Fruit fly (Drosophila melanogaster): ENCODE data around the gene Atg17.

Atg17 gene

DNA sequence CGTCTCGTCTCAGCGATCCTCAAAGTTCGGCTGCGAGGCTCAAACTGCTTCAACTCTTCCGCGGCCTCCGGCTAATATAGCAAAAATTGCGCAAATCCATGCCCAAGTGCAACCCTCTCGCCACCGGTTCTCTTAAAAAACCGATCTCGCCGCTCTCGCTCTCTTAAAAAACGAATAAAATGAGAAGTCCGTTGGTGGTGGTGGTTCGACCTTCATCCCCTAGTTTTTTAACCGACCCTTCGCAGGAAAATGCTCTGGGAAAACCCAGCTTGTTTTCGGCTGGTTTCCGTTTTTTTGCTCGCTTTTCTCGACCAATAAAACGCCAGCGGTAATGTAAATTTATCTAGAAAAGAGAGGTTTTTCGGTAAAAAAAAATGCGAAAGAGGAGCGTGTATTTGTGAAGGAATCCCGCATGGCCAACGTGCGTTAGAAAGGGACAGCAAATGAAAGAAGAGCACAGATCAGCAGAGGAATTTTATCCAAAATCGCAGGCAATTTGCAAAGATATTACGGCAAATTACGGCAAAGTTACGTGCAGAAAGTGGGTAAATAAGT is 47.3 kb downstream of the Atg17 start, which contains the start of gene cas:
TSS of gene cas (minus strand) at position 51 of the 555 bp plus-strand sequence.
- no peak for TF ChIP-seq ovo (GFP tag; optimal IDR thresholded peaks at IDR 0.05)
- no peak for TF ChIP-seq bab1 (GFP tag; optimal IDR thresholded peaks at IDR 0.05)
- TF ChIP-seq CG7101 (tag; optimal IDR thresholded peaks at IDR 0.05): no peak
- TF ChIP-seq tj (GFP tag; optimal IDR thresholded peaks at IDR 0.05): no peak
- no peak for TF ChIP-seq kay (GFP tag; ENCODE audit: borderline replicate concordance)
- no peak for TF ChIP-seq toe (GFP tag; optimal IDR thresholded peaks at IDR 0.05)
- TF ChIP-seq pad (GFP tag; optimal IDR thresholded peaks at IDR 0.05): no peak
- no peak for TF ChIP-seq cnc (optimal IDR thresholded peaks at IDR 0.05)
- no peak for TF ChIP-seq CG5204 (GFP tag; optimal IDR thresholded peaks at IDR 0.05)
- TF ChIP-seq Hr96 (GFP tag; optimal IDR thresholded peaks at IDR 0.05): no peak
- TF ChIP-seq CG11617 (GFP tag; optimal IDR thresholded peaks at IDR 0.05): no peak
- no peak for TF ChIP-seq CG7045 (GFP tag; optimal IDR thresholded peaks at IDR 0.05)
- TF ChIP-seq cic (GFP tag; optimal IDR thresholded peaks at IDR 0.05): no peak
- TF ChIP-seq CG14711 (tag; optimal IDR thresholded peaks at IDR 0.05): no peak
- TF ChIP-seq Mnt (GFP tag; optimal IDR thresholded peaks at IDR 0.05): no peak
- no peak for TF ChIP-seq CG1620 (GFP tag; optimal IDR thresholded peaks at IDR 0.05)

DNA sequence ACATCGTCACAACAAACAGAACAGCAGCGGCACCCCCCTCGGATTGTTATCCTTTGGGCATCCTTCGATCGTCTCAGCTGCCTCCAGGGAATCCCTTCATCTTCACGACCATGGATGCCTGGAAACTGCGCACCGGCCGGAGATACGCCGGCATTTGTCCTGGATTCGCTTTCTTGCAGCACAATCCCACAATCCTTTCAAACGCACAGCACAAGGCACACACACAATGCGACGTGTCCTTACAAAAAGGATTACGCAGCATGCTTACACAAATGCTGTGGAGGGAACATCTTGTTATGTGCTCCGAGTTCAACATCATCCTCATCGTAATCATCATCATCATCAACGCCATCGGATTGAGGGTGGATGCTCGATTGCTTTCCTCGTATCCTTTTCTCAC is 53.6 kb downstream of the Atg17 start:
- TF ChIP-seq toe (GFP tag; optimal IDR thresholded peaks at IDR 0.05) (no peak), CG14711 (tag; optimal IDR thresholded peaks at IDR 0.05) (no peak), CG33017 (tag; optimal IDR thresholded peaks at IDR 0.05) (no peak), bab1 (GFP tag; optimal IDR thresholded peaks at IDR 0.05) (no peak), CG7101 (tag; optimal IDR thresholded peaks at IDR 0.05) (no peak), CG11617 (GFP tag; optimal IDR thresholded peaks at IDR 0.05) (no peak), CG1620 (GFP tag; optimal IDR thresholded peaks at IDR 0.05) (no peak), CG12768 (GFP tag; optimal IDR thresholded peaks at IDR 0.05) (no peak), CG5204 (GFP tag; optimal IDR thresholded peaks at IDR 0.05) (no peak), ovo (GFP tag; optimal IDR thresholded peaks at IDR 0.05) (no peak), pad (GFP tag; optimal IDR thresholded peaks at IDR 0.05) (no peak), Hr96 (GFP tag; optimal IDR thresholded peaks at IDR 0.05) (no peak), cnc (optimal IDR thresholded peaks at IDR 0.05) (no peak), kay (GFP tag; ENCODE audit: borderline replicate concordance) (no peak), CG7045 (GFP tag; optimal IDR thresholded peaks at IDR 0.05) (no peak), tj (GFP tag; optimal IDR thresholded peaks at IDR 0.05) (no peak), Mnt (GFP tag; optimal IDR thresholded peaks at IDR 0.05) (no peak), Crg-1 (GFP tag; optimal IDR thresholded peaks at IDR 0.05) (no peak)

DNA sequence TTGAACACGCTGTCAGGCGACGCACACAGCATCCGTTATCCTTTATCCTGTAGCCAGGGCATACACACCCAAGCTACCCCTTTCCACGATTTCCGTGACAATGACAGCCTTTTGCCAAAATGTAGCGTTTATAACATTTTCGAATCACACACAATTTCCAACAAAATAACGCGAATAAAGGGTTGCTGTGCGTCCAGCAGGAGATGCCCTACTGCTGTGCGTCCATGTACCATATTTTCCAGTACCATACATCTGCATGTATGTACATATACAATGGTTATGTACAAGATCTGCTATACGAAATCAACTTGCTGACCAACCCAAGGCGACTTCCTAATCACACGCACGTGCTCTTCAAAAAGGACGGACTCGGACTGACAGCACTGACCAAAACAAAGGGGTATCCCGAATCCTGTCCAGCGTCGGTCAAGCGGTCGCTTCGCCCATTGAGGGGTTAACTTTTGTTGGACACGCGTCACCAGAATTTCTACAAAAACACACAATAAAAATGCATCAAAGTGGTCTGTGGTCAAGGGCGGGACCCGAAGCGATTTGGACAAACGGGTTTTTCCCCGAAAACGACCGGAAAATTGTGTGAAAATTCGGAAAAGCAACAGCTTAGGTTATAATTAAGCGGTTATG is 58.3 kb downstream of the Atg17 start:
- TF ChIP-seq CG1620 (GFP tag; optimal IDR thresholded peaks at IDR 0.05): no peak
- TF ChIP-seq CG5204 (GFP tag; optimal IDR thresholded peaks at IDR 0.05): no peak
- TF ChIP-seq tj (GFP tag; optimal IDR thresholded peaks at IDR 0.05): no peak
- no peak for TF ChIP-seq CG33017 (tag; optimal IDR thresholded peaks at IDR 0.05)
- TF ChIP-seq Clk (GFP tag; optimal IDR thresholded peaks at IDR 0.05): no peak
- no peak for TF ChIP-seq bab1 (GFP tag; optimal IDR thresholded peaks at IDR 0.05)
- TF ChIP-seq Mnt (GFP tag; optimal IDR thresholded peaks at IDR 0.05): no peak
- TF ChIP-seq cic (GFP tag; optimal IDR thresholded peaks at IDR 0.05): no peak

Data from whole organism, adult.